Worm (Caenorhabditis elegans) whole organism, L1 larva: ENCODE results near the gene K01A11.1.
A peak's percentile ranks its signal among the peaks of the same experiment; 100 is the strongest.

Source experiments
- C16A3.4 ChIP-seq: fragments of 150-350 bp; optimal IDR thresholded peaks from 2 replicates; lab custom pipeline; 2014; ENCODE audit warnings: missing biosample characterization, missing genetic modification characterization
- Y116A8C.19 ChIP-seq: sonication (generic microtip); optimal IDR thresholded peaks from 2 replicates; lab custom pipeline; 2016; ENCODE audit warnings: missing compliant biosample characterization, missing genetic modification characterization, borderline replicate concordance
- alr-1 ChIP-seq: fragments of 200-800 bp; sonication (Bioruptor generic); optimal IDR thresholded peaks from 2 replicates; lab custom pipeline; 2018; ENCODE audit warnings: borderline replicate concordance, mild to moderate bottlenecking, missing genetic modification characterization, missing compliant biosample characterization
- blmp-1 ChIP-seq: fragments of 150-350 bp; optimal IDR thresholded peaks from 2 replicates; lab custom pipeline; 2014; ENCODE audit warnings: missing biosample characterization, missing genetic modification characterization
- ceh-8 ChIP-seq: fragments of 200-800 bp; sonication (Bioruptor generic); optimal IDR thresholded peaks from 2 replicates; lab custom pipeline; 2018; ENCODE audit warnings: mild to moderate bottlenecking, missing genetic modification characterization, moderate library complexity, missing compliant biosample characterization
- ceh-82 ChIP-seq, 3 experiments: fragments of 150-350 bp in 1 of 3; sonication (generic microtip) in 2 of 3; optimal IDR thresholded peaks; 2 replicates each; lab custom pipeline; 2014 to 2017; ENCODE audit warnings: missing biosample characterization in 3 of 3, missing genetic modification characterization in 3 of 3
- ceh-90 ChIP-seq: sonication (generic microtip); optimal IDR thresholded peaks from 2 replicates; lab custom pipeline; 2016; ENCODE audit warnings: missing genetic modification characterization, missing compliant biosample characterization
- ces-1 ChIP-seq: fragments of 150-350 bp; optimal IDR thresholded peaks from 2 replicates; lab custom pipeline; 2014; ENCODE audit warnings: missing biosample characterization, missing genetic modification reagents, missing genetic modification characterization
- dpl-1 ChIP-seq, 3 experiments: fragments of 150-350 bp in 2 of 3; sonication (generic microtip) in 1 of 3; optimal IDR thresholded peaks; 2 replicates each; lab custom pipeline; 2014 to 2017; ENCODE audit warnings: missing biosample characterization in 3 of 3, missing genetic modification characterization in 3 of 3, missing genetic modification reagents in 3 of 3
- efl-1 ChIP-seq, 4 experiments: fragments of 150-350 bp; optimal IDR thresholded peaks in 3 of 4; peaks in 1 of 4; 1 replicate in 1 of 4; 2 replicates in 3 of 4; lab custom pipeline; 2014; ENCODE audit warnings: missing biosample characterization in 2 of 4, missing genetic modification characterization in 2 of 4, missing genetic modification reagents in 2 of 4
- efl-3 ChIP-seq: fragments of 200-800 bp; sonication (Bioruptor generic); optimal IDR thresholded peaks from 2 replicates; lab custom pipeline; 2018; ENCODE audit warnings: mild to moderate bottlenecking, missing genetic modification characterization, missing compliant biosample characterization
- elt-2 ChIP-seq: sonication (generic microtip); optimal IDR thresholded peaks from 2 replicates; lab custom pipeline; 2016; ENCODE audit warnings: missing genetic modification characterization, mild to moderate bottlenecking, inconsistent platforms, missing compliant biosample characterization, missing genetic modification reagents
- ets-5 ChIP-seq: fragments of 200-800 bp; sonication (Bioruptor generic); IDR thresholded peaks from 2 replicates; pipeline ENCODE4 v1.3.6; 2022; ENCODE audit warnings: missing genetic modification characterization, missing compliant biosample characterization
- fkh-10 ChIP-seq: sonication (generic microtip); optimal IDR thresholded peaks from 2 replicates; lab custom pipeline; 2017; ENCODE audit warnings: missing biosample characterization, missing genetic modification reagents, missing genetic modification characterization
- fkh-8 ChIP-seq: sonication (generic microtip); optimal IDR thresholded peaks from 2 replicates; lab custom pipeline; 2016; ENCODE audit warnings: mild to moderate bottlenecking, missing genetic modification characterization, missing compliant biosample characterization
- fos-1 ChIP-seq: fragments of 150-350 bp; optimal IDR thresholded peaks from 2 replicates; lab custom pipeline; 2014; ENCODE audit warnings: missing biosample characterization, missing genetic modification characterization
- hlh-17 ChIP-seq: fragments of 200-800 bp; sonication (Bioruptor generic); optimal IDR thresholded peaks from 2 replicates; lab custom pipeline; 2018; ENCODE audit warnings: missing genetic modification characterization, mild to moderate bottlenecking, missing compliant biosample characterization, moderate library complexity, borderline replicate concordance
- hlh-4 ChIP-seq: sonication (generic microtip); optimal IDR thresholded peaks from 2 replicates; lab custom pipeline; 2016; ENCODE audit warnings: mild to moderate bottlenecking, missing genetic modification characterization, missing compliant biosample characterization
- jun-1 ChIP-seq: fragments of 150-350 bp; optimal IDR thresholded peaks from 2 replicates; lab custom pipeline; 2014; ENCODE audit warnings: missing biosample characterization, missing genetic modification reagents, missing genetic modification characterization
- lin-15B ChIP-seq: fragments of 150-350 bp; sonication (generic microtip); optimal IDR thresholded peaks from 3 replicates; lab custom pipeline; 2014; ENCODE audit warnings: missing biosample characterization, missing genetic modification characterization
- lsy-2 ChIP-seq, 2 experiments: fragments of 150-350 bp; optimal IDR thresholded peaks; 2 replicates each; lab custom pipeline; 2014; ENCODE audit warnings: missing biosample characterization in 2 of 2, missing genetic modification characterization in 2 of 2
- mdl-1 ChIP-seq, 2 experiments: fragments of 150-350 bp; optimal IDR thresholded peaks; 2 replicates each; lab custom pipeline; 2014 to 2017; ENCODE audit warnings: missing biosample characterization in 2 of 2, missing genetic modification characterization in 2 of 2, inconsistent platforms in 1 of 2
- nhr-11 ChIP-seq: fragments of 150-350 bp; optimal IDR thresholded peaks from 2 replicates; lab custom pipeline; 2014; ENCODE audit warnings: missing biosample characterization, missing genetic modification characterization
- nhr-47 ChIP-seq: sonication (generic microtip); optimal IDR thresholded peaks from 2 replicates; lab custom pipeline; 2016; ENCODE audit warnings: mild to moderate bottlenecking, missing genetic modification characterization, moderate library complexity, missing compliant biosample characterization
- nhr-84 ChIP-seq: sonication (generic microtip); optimal IDR thresholded peaks from 2 replicates; lab custom pipeline; 2017; ENCODE audit warnings: missing biosample characterization, missing genetic modification characterization
- pax-3 ChIP-seq: fragments of 200-800 bp; sonication (Bioruptor generic); optimal IDR thresholded peaks from 2 replicates; lab custom pipeline; 2018; ENCODE audit warnings: mild to moderate bottlenecking, missing genetic modification characterization, moderate library complexity, missing compliant biosample characterization
- swsn-7 ChIP-seq: sonication (generic microtip); optimal IDR thresholded peaks from 2 replicates; lab custom pipeline; 2016; ENCODE audit warnings: missing genetic modification characterization, missing compliant biosample characterization
- tbx-2 ChIP-seq: sonication (generic microtip); optimal IDR thresholded peaks from 2 replicates; lab custom pipeline; 2016; ENCODE audit warnings: missing genetic modification characterization, missing compliant biosample characterization
- unc-130 ChIP-seq: fragments of 150-350 bp; optimal IDR thresholded peaks from 2 replicates; lab custom pipeline; 2017; ENCODE audit warnings: missing biosample characterization, missing genetic modification characterization, inconsistent platforms
- unc-98 ChIP-seq: fragments of 200-800 bp; sonication (Bioruptor generic); IDR thresholded peaks from 2 replicates; pipeline ENCODE4 v1.3.6; 2022; ENCODE audit warnings: missing genetic modification characterization, missing compliant biosample characterization
- xbp-1 ChIP-seq: sonication (generic microtip); optimal IDR thresholded peaks from 2 replicates; lab custom pipeline; 2016; ENCODE audit warnings: missing genetic modification characterization, missing compliant biosample characterization
- ztf-11 ChIP-seq, 2 experiments: sonication (generic microtip); optimal IDR thresholded peaks; 2 replicates each; lab custom pipeline; 2016 to 2017; ENCODE audit warnings: missing genetic modification characterization in 2 of 2, missing biosample characterization in 1 of 2, missing compliant biosample characterization in 1 of 2
- ztf-4 ChIP-seq: fragments of 150-350 bp; optimal IDR thresholded peaks from 2 replicates; lab custom pipeline; 2014; ENCODE audit warnings: missing biosample characterization, missing genetic modification characterization

Gene K01A11.1

DNA sequence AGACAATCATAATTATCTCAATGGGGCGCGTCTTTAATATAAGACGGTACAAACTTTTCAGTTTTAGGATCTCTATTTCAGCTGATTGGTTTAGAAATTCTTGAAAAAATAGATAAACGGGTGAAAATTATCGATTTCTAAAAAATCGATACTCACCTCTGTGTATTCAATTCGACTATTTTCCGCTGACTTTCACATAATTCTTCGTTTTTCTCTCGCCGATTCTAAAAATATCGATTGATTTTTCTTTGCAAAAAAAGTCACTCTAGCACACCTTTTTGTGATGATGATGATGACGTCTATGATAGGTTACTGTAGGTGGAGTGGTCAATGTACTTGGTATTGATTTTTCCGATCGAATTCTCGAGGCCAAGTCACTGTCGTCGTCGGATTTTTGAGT, 1.5 kb downstream of the K01A11.1 start:
- TF ChIP-seq unc-130 (tag; lab: Kevin White, UChicago) (no peak), dpl-1 (GFP tag; optimal IDR thresholded peaks at IDR 0.05; lab: Kevin White, UChicago) (no peak), alr-1 (no peak), blmp-1 (tag; lab: Kevin White, UChicago) (no peak), lin-15B (tag; lab: Kevin White, UChicago) (no peak), fkh-10 (GFP tag; lab: Kevin White, UChicago) (no peak), hlh-17 (no peak), elt-2 (tag; lab: Kevin White, UChicago) (no peak)

- TF ChIP-seq ztf-11 (tag; optimal IDR thresholded peaks at IDR 0.05; lab: Kevin White, UChicago) (no peak), xbp-1 (no peak), lin-15B (tag; lab: Kevin White, UChicago) (no peak), fkh-8 (tag; lab: Kevin White, UChicago) (no peak), C16A3.4 (tag; lab: Kevin White, UChicago) (no peak), ceh-90 (no peak)
Measured at ce11 chrIII:3428574-3428973, 2.7 kb downstream of the K01A11.1 start.

ce11 chrIII:3426741-3427140, 4.5 kb downstream of the K01A11.1 start:
- TF ChIP-seq jun-1 (tag; lab: Kevin White, UChicago) (no peak), ztf-4 (tag; lab: Kevin White, UChicago) (no peak), pax-3 (no peak), swsn-7 (tag; lab: Kevin White, UChicago) (no peak), fkh-8 (tag; lab: Kevin White, UChicago) (no peak), ceh-90 (no peak), unc-98 (GFP tag; lab: Robert Waterston, UW) (no peak), xbp-1 (no peak), nhr-47 (tag; lab: Kevin White, UChicago) (no peak), ceh-82 (tag; optimal IDR thresholded peaks at IDR 0.05; lab: Kevin White, UChicago) (no peak), dpl-1 (GFP tag; optimal IDR thresholded peaks at IDR 0.05; lab: Kevin White, UChicago) (no peak), fos-1 (tag; lab: Kevin White, UChicago) (no peak), ces-1 (GFP tag; lab: Kevin White, UChicago) (no peak)

DNA sequence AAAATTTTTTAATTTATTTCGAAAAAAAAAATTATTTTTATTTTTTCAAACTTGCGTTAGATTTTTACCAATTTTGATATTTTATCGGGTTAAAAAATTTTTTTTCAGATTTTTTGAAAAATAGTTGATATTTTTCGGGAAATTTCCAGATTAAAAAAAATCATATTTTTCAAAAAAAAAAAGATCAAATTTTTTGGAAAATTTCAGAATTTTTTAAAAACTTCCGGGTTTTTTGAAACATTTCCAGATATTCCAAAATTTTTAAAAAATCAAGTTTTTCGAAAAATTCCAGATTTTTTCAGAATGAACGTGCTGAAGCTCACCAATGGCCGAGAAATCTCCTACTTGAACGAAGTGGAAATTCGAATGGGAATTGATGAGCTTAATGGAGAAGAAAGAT, 5.8 kb downstream of the K01A11.1 start, which contains the start of gene metl-18:
TSS of gene metl-18 (plus strand) at position 301 of the 400 bp plus-strand sequence.
- TF ChIP-seq efl-1 (optimal IDR thresholded peaks at IDR 0.05; lab: Kevin White, UChicago), result no peak
- TF ChIP-seq efl-1 (GFP tag; optimal IDR thresholded peaks at IDR 0.05 in 1 of 2; lab: Kevin White, UChicago), result peak in 1 of 2 experiments; percentile 34
- no peak for TF ChIP-seq efl-3 (GFP tag; lab: Kevin White, UChicago)

- TF ChIP-seq nhr-11 (no peak), Y116A8C.19 (tag; lab: Kevin White, UChicago) (no peak), ets-5 (no peak), jun-1 (tag; lab: Kevin White, UChicago) (no peak), nhr-84 (tag; lab: Kevin White, UChicago) (no peak), ztf-11 (tag; optimal IDR thresholded peaks at IDR 0.05; lab: Kevin White, UChicago) (no peak), mdl-1 (tag; optimal IDR thresholded peaks at IDR 0.05; lab: Kevin White, UChicago) (no peak), hlh-4 (tag; lab: Kevin White, UChicago) (no peak), lsy-2 (tag; optimal IDR thresholded peaks at IDR 0.05; lab: Kevin White, UChicago) (no peak), ceh-8 (GFP tag; lab: Kevin White, UChicago) (no peak), tbx-2 (no peak)
Measured at ce11 chrIII:3423924-3424323, 7.4 kb downstream of the K01A11.1 start.
